Worm (Caenorhabditis elegans) whole organism, young adult: Measurements from ENCODE around the gene H19J13.2.
"Not testable (repeated sequence)": the region's sequence is repeated elsewhere in the genome, so short reads cannot be mapped to it uniquely, and the experiment has no call there.

Source experiments
- B0261.1 ChIP-seq: sonication (generic microtip); optimal IDR thresholded peaks from 2 replicates; lab custom pipeline; 2016; ENCODE audit warnings: mild to moderate bottlenecking, missing genetic modification characterization, moderate library complexity, missing compliant biosample characterization
- F23B12.7 ChIP-seq: sonication (generic microtip); optimal IDR thresholded peaks from 2 replicates; lab custom pipeline; 2017; ENCODE audit warnings: missing genetic modification characterization, mild to moderate bottlenecking, missing compliant biosample characterization, antibody characterized with exemption, moderate library complexity; ENCODE audit not compliant: insufficient read depth
- F33H1.4 ChIP-seq: fragments of 200-800 bp; sonication (Bioruptor generic); IDR thresholded peaks from 2 replicates; pipeline ENCODE4 v1.3.6; 2022; ENCODE audit warnings: missing genetic modification reagents, missing genetic modification characterization, missing compliant biosample characterization
- F37B4.10 ChIP-seq: fragments of 200-800 bp; sonication (Bioruptor generic); IDR thresholded peaks from 2 replicates; pipeline ENCODE4 v1.3.6; 2022; ENCODE audit warnings: missing genetic modification characterization, missing compliant biosample characterization
- K11D2.4 ChIP-seq: fragments of 200-800 bp; sonication (Bioruptor generic); IDR thresholded peaks from 2 replicates; pipeline ENCODE4 v1.3.6; 2022; ENCODE audit warnings: missing genetic modification reagents, missing genetic modification characterization, missing compliant biosample characterization
- Y79H2A.3 ChIP-seq: fragments of 200-800 bp; sonication (Bioruptor generic); conservative IDR thresholded peaks from 2 replicates; pipeline ENCODE4 v1.3.6; 2022; ENCODE audit warnings: missing genetic modification reagents, missing genetic modification characterization, missing compliant biosample characterization
- ZK185.1 ChIP-seq: sonication (generic microtip); optimal IDR thresholded peaks from 2 replicates; lab custom pipeline; 2016; ENCODE audit warnings: mild to moderate bottlenecking, missing genetic modification characterization, missing compliant biosample characterization; ENCODE audit not compliant: poor library complexity, severe bottlenecking
- akir-1 ChIP-seq: fragments of 200-800 bp; sonication (Bioruptor generic); optimal IDR thresholded peaks from 2 replicates; lab custom pipeline; 2018; ENCODE audit warnings: mild to moderate bottlenecking, missing genetic modification characterization, moderate library complexity, missing compliant biosample characterization
- ama-1 ChIP-seq, 3 experiments: fragments of 150-350 bp in 1 of 3; sonication (generic microtip) in 2 of 3; optimal IDR thresholded peaks; 2 replicates each; lab custom pipeline; 2014 to 2018; ENCODE audit warnings: missing biosample characterization in 2 of 3, missing genetic modification characterization in 2 of 3, missing genetic modification reagents in 2 of 3
- aptf-2 ChIP-seq: fragments of 200-800 bp; sonication (Bioruptor generic); conservative IDR thresholded peaks from 2 replicates; pipeline ENCODE4 v1.3.6; 2022; ENCODE audit warnings: missing genetic modification reagents, missing genetic modification characterization, missing compliant biosample characterization
- attf-5 ChIP-seq: fragments of 200-800 bp; sonication (Bioruptor generic); optimal IDR thresholded peaks from 2 replicates; lab custom pipeline; 2018; ENCODE audit warnings: mild to moderate bottlenecking, missing genetic modification characterization, missing compliant biosample characterization
- die-1 ChIP-seq: sonication (generic microtip); optimal IDR thresholded peaks from 2 replicates; lab custom pipeline; 2016; ENCODE audit warnings: missing genotype, mild to moderate bottlenecking, missing genetic modification characterization, missing compliant biosample characterization
- egl-18 ChIP-seq: fragments of 200-800 bp; sonication (Bioruptor generic); IDR thresholded peaks from 2 replicates; pipeline ENCODE4 v1.3.6; 2022; ENCODE audit warnings: missing genetic modification reagents, missing genetic modification characterization, missing compliant biosample characterization
- ekl-4 ChIP-seq: fragments of 200-800 bp; sonication (Bioruptor generic); IDR thresholded peaks from 2 replicates; pipeline ENCODE4 v1.3.6; 2022; ENCODE audit warnings: missing genetic modification reagents, missing genetic modification characterization, missing compliant biosample characterization
- gei-17 ChIP-seq: fragments of 200-800 bp; sonication (Bioruptor generic); optimal IDR thresholded peaks from 2 replicates; lab custom pipeline; 2018; ENCODE audit warnings: mild to moderate bottlenecking, missing genetic modification characterization, missing compliant biosample characterization
- him-1 ChIP-seq: sonication (generic microtip); optimal IDR thresholded peaks from 2 replicates; lab custom pipeline; 2016; ENCODE audit warnings: missing genotype, missing genetic modification reagents, missing genetic modification characterization, missing compliant biosample characterization
- hmg-20 ChIP-seq: fragments of 200-800 bp; sonication (Bioruptor generic); IDR thresholded peaks from 2 replicates; pipeline ENCODE4 v1.3.6; 2022; ENCODE audit warnings: missing genetic modification reagents, missing genetic modification characterization, missing compliant biosample characterization
- lag-1 ChIP-seq: fragments of 200-800 bp; sonication (Bioruptor generic); IDR thresholded peaks from 2 replicates; pipeline ENCODE4 v1.3.6; 2022; ENCODE audit warnings: missing genetic modification reagents, missing genetic modification characterization, missing compliant biosample characterization
- let-607 ChIP-seq, 2 experiments: fragments of 200-800 bp in 1 of 2; sonication (Bioruptor generic) in 1 of 2; sonication (generic microtip) in 1 of 2; optimal IDR thresholded peaks; 2 replicates each; lab custom pipeline; 2016 to 2018; ENCODE audit warnings: mild to moderate bottlenecking in 2 of 2, missing compliant biosample characterization in 2 of 2, missing genetic modification characterization in 2 of 2, moderate library complexity in 2 of 2, missing genotype in 1 of 2
- lin-26 ChIP-seq: fragments of 200-800 bp; sonication (Bioruptor generic); IDR thresholded peaks from 2 replicates; pipeline ENCODE4 v1.3.6; 2022; ENCODE audit warnings: missing genetic modification reagents, missing genetic modification characterization, missing compliant biosample characterization
- lin-35 ChIP-seq, 3 experiments: fragments of 150-350 bp in 2 of 3; sonication (generic microtip) in 1 of 3; optimal IDR thresholded peaks; 2 replicates each; lab custom pipeline; 2014 to 2018; ENCODE audit warnings: missing biosample characterization in 3 of 3, missing genetic modification characterization in 3 of 3, missing genetic modification reagents in 3 of 3
- lin-54 ChIP-seq: fragments of 200-800 bp; sonication (Bioruptor generic); optimal IDR thresholded peaks from 2 replicates; lab custom pipeline; 2018; ENCODE audit warnings: mild to moderate bottlenecking, missing genetic modification characterization, missing compliant biosample characterization
- lsy-27 ChIP-seq: sonication (generic microtip); optimal IDR thresholded peaks from 2 replicates; lab custom pipeline; 2017; ENCODE audit warnings: missing genetic modification characterization, mild to moderate bottlenecking, missing compliant biosample characterization, antibody characterized with exemption, missing genotype, borderline replicate concordance; ENCODE audit not compliant: insufficient read depth
- madf-10 ChIP-seq: sonication (generic microtip); optimal IDR thresholded peaks from 2 replicates; lab custom pipeline; 2016; ENCODE audit warnings: mild to moderate bottlenecking, missing genetic modification characterization, missing compliant biosample characterization
- madf-6 ChIP-seq: fragments of 200-800 bp; sonication (Bioruptor generic); IDR thresholded peaks from 2 replicates; pipeline ENCODE4 v1.3.6; 2022; ENCODE audit warnings: missing genetic modification reagents, missing genetic modification characterization, missing compliant biosample characterization
- madf-8 ChIP-seq: fragments of 200-800 bp; sonication (Bioruptor generic); conservative IDR thresholded peaks from 2 replicates; pipeline ENCODE4 v1.3.6; 2022; ENCODE audit warnings: missing genetic modification reagents, missing genetic modification characterization, missing compliant biosample characterization
- mcd-1 ChIP-seq: fragments of 200-800 bp; sonication (Bioruptor generic); IDR thresholded peaks from 2 replicates; pipeline ENCODE4 v1.3.6; 2022; ENCODE audit warnings: missing genetic modification reagents, missing genetic modification characterization, missing compliant biosample characterization
- mes-4 ChIP-seq: sonication (generic microtip); optimal IDR thresholded peaks from 2 replicates; lab custom pipeline; 2016; ENCODE audit warnings: missing genotype, missing genetic modification characterization, missing compliant biosample characterization
- nfya-1 ChIP-seq: sonication (generic microtip); optimal IDR thresholded peaks from 2 replicates; lab custom pipeline; 2017; ENCODE audit warnings: antibody characterized with exemption, missing compliant biosample characterization, missing genetic modification characterization, borderline replicate concordance; ENCODE audit not compliant: insufficient read depth
- nfya-2 ChIP-seq: fragments of 200-800 bp; sonication (Bioruptor generic); IDR thresholded peaks from 2 replicates; pipeline ENCODE4 v1.3.6; 2022; ENCODE audit warnings: missing genetic modification reagents, missing genetic modification characterization, missing compliant biosample characterization
- nfyb-1 ChIP-seq: fragments of 200-800 bp; sonication (Bioruptor generic); IDR thresholded peaks from 2 replicates; pipeline ENCODE4 v1.3.6; 2022; ENCODE audit warnings: missing genetic modification reagents, missing genetic modification characterization, missing compliant biosample characterization
- nhr-90 ChIP-seq: sonication (generic microtip); optimal IDR thresholded peaks from 2 replicates; lab custom pipeline; 2016; ENCODE audit warnings: missing genotype, mild to moderate bottlenecking, missing genetic modification characterization, missing compliant biosample characterization
- rcor-1 ChIP-seq: fragments of 200-800 bp; sonication (Bioruptor generic); IDR thresholded peaks from 2 replicates; pipeline ENCODE4 v1.3.6; 2022; ENCODE audit warnings: missing genetic modification reagents, missing genetic modification characterization, missing compliant biosample characterization
- repo-1 ChIP-seq: sonication (generic microtip); optimal IDR thresholded peaks from 2 replicates; lab custom pipeline; 2017; ENCODE audit warnings: mild to moderate bottlenecking, missing genetic modification characterization, missing compliant biosample characterization
- snpc-3.4 ChIP-seq: sonication (generic microtip); optimal IDR thresholded peaks from 2 replicates; lab custom pipeline; 2017; ENCODE audit warnings: missing genetic modification characterization, mild to moderate bottlenecking, missing compliant biosample characterization, antibody characterized with exemption, moderate library complexity, missing genotype, missing genetic modification reagents
- sptf-2 ChIP-seq: fragments of 200-800 bp; sonication (Bioruptor generic); optimal IDR thresholded peaks from 2 replicates; lab custom pipeline; 2018; ENCODE audit warnings: mild to moderate bottlenecking, missing genetic modification characterization, missing compliant biosample characterization

H19J13.2 gene

DNA sequence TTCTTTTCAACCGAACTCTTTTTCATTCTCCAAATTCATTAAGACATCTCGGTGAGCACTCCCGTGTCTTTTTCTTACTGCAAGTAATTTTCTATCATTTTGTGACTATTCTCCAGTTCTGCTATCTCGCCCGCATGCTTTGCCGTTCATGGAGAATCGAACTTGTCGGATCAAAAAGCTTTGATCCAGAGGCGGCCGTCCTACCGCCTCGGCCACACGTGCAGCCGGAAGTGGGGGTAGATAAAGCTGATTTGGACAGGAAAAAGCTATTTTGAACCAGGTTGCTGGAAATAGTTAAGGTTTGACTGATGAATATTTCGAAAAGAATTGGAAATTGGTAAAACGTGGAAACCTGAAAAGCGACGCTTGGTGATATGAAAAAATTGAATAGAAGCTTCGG is 30.5 kb upstream of the H19J13.2 start (continued):
- TF ChIP-seq K11D2.4 (GFP tag; lab: Robert Waterston, UW) (0 out of 2 replicates have a peak, but pooled peaks have one; percentile 64), die-1 (no peak), snpc-3.4 (tag; lab: Kevin White, UChicago) (no peak), ama-1 (optimal IDR thresholded peaks at IDR 0.05; lab: Kevin White, UChicago) (no peak), ama-1 (GFP tag; optimal IDR thresholded peaks at IDR 0.05; lab: Kevin White, UChicago) (no peak), him-1 (no peak), lag-1 (GFP tag; lab: Robert Waterston, UW) (peak; percentile 72; the same call in 1 of the 2 replicates), nfya-2 (no peak), let-607 (tag; optimal IDR thresholded peaks at IDR 0.05; lab: Kevin White, UChicago) (no peak), B0261.1 (tag; lab: Kevin White, UChicago) (peak; percentile 24), attf-5 (GFP tag; lab: Kevin White, UChicago) (no peak), F37B4.10 (no peak), lin-35 (GFP tag; optimal IDR thresholded peaks at IDR 0.05; lab: Kevin White, UChicago) (no peak), akir-1 (GFP tag; lab: Kevin White, UChicago) (no peak), madf-6 (GFP tag; lab: Robert Waterston, UW) (no peak), lsy-27 (tag; lab: Kevin White, UChicago) (no peak), madf-8 (no peak), hmg-20 (GFP tag; lab: Robert Waterston, UW) (no peak), lin-54 (no peak), F23B12.7 (no peak), mcd-1 (GFP tag; lab: Robert Waterston, UW) (no peak), egl-18 (GFP tag; lab: Robert Waterston, UW) (no peak)

DNA sequence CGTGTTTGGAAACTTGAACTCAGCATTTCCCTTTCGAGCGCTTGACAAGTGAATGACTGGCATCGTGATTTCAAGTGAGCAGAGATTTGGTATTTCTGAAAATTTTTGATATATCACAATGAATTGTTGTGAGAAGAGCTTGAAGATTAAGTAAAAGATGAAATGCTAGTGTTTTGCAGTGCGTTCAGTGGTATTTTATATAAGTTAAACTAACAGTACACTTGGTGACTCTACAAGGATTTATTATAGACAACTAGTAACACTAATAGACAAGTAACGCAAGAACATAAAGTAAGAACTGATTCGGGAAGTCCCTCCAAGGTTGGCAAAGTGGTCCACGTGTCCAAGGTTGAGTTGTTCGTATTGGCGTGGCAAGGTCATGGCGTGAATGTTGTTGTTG is 29.0 kb upstream of the H19J13.2 start, which contains the start of gene dot-1.3:
Gene dot-1.3 (minus strand): TSS at position 101 of the 400 bp plus-strand sequence.
- not testable (repeated sequence) for TF ChIP-seq ekl-4 (GFP tag; lab: Robert Waterston, UW); lin-26; ama-1 (optimal IDR thresholded peaks at IDR 0.05; lab: Kevin White, UChicago); ama-1 (GFP tag; optimal IDR thresholded peaks at IDR 0.05; lab: Kevin White, UChicago)

ce11 chrX:12299834-12300233 is 26.1 kb upstream of the H19J13.2 start, which contains the start of gene W06D11.5:
Gene W06D11.5 (plus strand): TSS chrX:12300134.
- no peak for TF ChIP-seq die-1
- TF ChIP-seq madf-10 (tag; lab: Kevin White, UChicago) = no peak
- no peak for TF ChIP-seq nfyb-1 (GFP tag; lab: Robert Waterston, UW)
- TF ChIP-seq K11D2.4 (GFP tag; lab: Robert Waterston, UW) = no peak
- TF ChIP-seq aptf-2 = no peak
- TF ChIP-seq F33H1.4 (GFP tag; lab: Robert Waterston, UW) = no peak
- no peak for TF ChIP-seq repo-1
- no peak for TF ChIP-seq him-1
- no peak for TF ChIP-seq mes-4 (tag; lab: Kevin White, UChicago)
- TF ChIP-seq Y79H2A.3 (GFP tag; lab: Robert Waterston, UW) = no peak
- TF ChIP-seq nfya-1 (tag; lab: Kevin White, UChicago) = no peak
- no peak for TF ChIP-seq gei-17
- no peak for TF ChIP-seq nhr-90
- no peak for TF ChIP-seq lag-1 (GFP tag; lab: Robert Waterston, UW)
- TF ChIP-seq sptf-2 (GFP tag; lab: Kevin White, UChicago) = no peak
- no peak for TF ChIP-seq rcor-1 (GFP tag; lab: Robert Waterston, UW)
- no peak for TF ChIP-seq hmg-20 (GFP tag; lab: Robert Waterston, UW)
- no peak for TF ChIP-seq ZK185.1 (tag; lab: Kevin White, UChicago)
